Worm (Caenorhabditis elegans) whole organism, midembryonic: Measurements from ENCODE around the gene ZK795.2.

ENCODE experiments used
- T22C8.4 ChIP-seq: fragments of 200-800 bp; sonication (Bioruptor generic); IDR thresholded peaks from 2 replicates; pipeline ENCODE4 v1.3.6; 2022; ENCODE audit warnings: missing genetic modification characterization, missing compliant biosample characterization
- cog-1 ChIP-seq: sonication (generic microtip); optimal IDR thresholded peaks from 2 replicates; lab custom pipeline; 2016; ENCODE audit warnings: missing genetic modification characterization, missing compliant biosample characterization
- flt-1 ChIP-seq: fragments of 200-800 bp; sonication (Bioruptor generic); IDR thresholded peaks from 2 replicates; pipeline ENCODE4 v1.3.6; 2022; ENCODE audit warnings: missing genetic modification characterization, missing compliant biosample characterization
- klf-2 ChIP-seq: fragments of 200-800 bp; sonication (Bioruptor generic); conservative IDR thresholded peaks from 2 replicates; pipeline ENCODE4 v1.3.6; 2022; ENCODE audit warnings: missing genetic modification reagents, missing genetic modification characterization, missing compliant biosample characterization
- med-1 ChIP-seq: sonication (generic microtip); optimal IDR thresholded peaks from 2 replicates; lab custom pipeline; 2017; ENCODE audit warnings: missing genetic modification characterization, mild to moderate bottlenecking, missing compliant biosample characterization, antibody characterized with exemption, missing genetic modification reagents; ENCODE audit not compliant: insufficient read depth
- ref-1 ChIP-seq: fragments of 200-800 bp; sonication (Bioruptor generic); conservative IDR thresholded peaks from 2 replicates; pipeline ENCODE4 v1.3.6; 2022; ENCODE audit warnings: missing genetic modification reagents, missing genetic modification characterization, missing compliant biosample characterization
- tab-1 ChIP-seq: fragments of 200-800 bp; sonication (Bioruptor generic); IDR thresholded peaks from 2 replicates; pipeline ENCODE4 v1.3.6; 2022; ENCODE audit warnings: missing genetic modification characterization, missing compliant biosample characterization
- ztf-23 ChIP-seq: fragments of 200-800 bp; sonication (Bioruptor generic); IDR thresholded peaks from 2 replicates; pipeline ENCODE4 v1.3.6; 2022; ENCODE audit warnings: missing genetic modification reagents, missing genetic modification characterization, missing compliant biosample characterization
- ztf-29 ChIP-seq: fragments of 200-800 bp; sonication (Bioruptor generic); IDR thresholded peaks from 2 replicates; pipeline ENCODE4 v1.3.6; 2022; ENCODE audit warnings: missing genetic modification reagents, missing genetic modification characterization, missing compliant biosample characterization

ZK795.2 gene

ce11 chrIV:12583181-12583580 is 24.4 kb upstream of the ZK795.2 start:
- TF ChIP-seq T22C8.4 (no peak), ref-1 (GFP tag; lab: Robert Waterston, UW) (no peak), klf-2 (GFP tag; lab: Robert Waterston, UW) (no peak), flt-1 (GFP tag; lab: Robert Waterston, UW) (no peak), med-1 (GFP tag; lab: Kevin White, UChicago) (no peak), tab-1 (GFP tag; lab: Robert Waterston, UW) (no peak), ztf-23 (GFP tag; lab: Robert Waterston, UW) (no peak), cog-1 (tag; lab: Kevin White, UChicago) (no peak), ztf-29 (no peak)

- no peak for TF ChIP-seq ztf-29
- no peak for TF ChIP-seq med-1 (GFP tag; lab: Kevin White, UChicago)
- no peak for TF ChIP-seq ztf-23 (GFP tag; lab: Robert Waterston, UW)
- TF ChIP-seq klf-2 (GFP tag; lab: Robert Waterston, UW) = no peak
- TF ChIP-seq ref-1 (GFP tag; lab: Robert Waterston, UW) = no peak
- TF ChIP-seq cog-1 (tag; lab: Kevin White, UChicago) = no peak
- no peak for TF ChIP-seq T22C8.4
- no peak for TF ChIP-seq tab-1 (GFP tag; lab: Robert Waterston, UW)
- TF ChIP-seq flt-1 (GFP tag; lab: Robert Waterston, UW) = no peak
These were observed 22.3 kb upstream of the ZK795.2 start, which contains the start of gene K08E7.6 for ce11 chrIV:12581046-12581445. K08E7.6 (minus strand) TSS chrIV:12581146.

- TF ChIP-seq tab-1 (GFP tag; lab: Robert Waterston, UW) = no peak
- TF ChIP-seq flt-1 (GFP tag; lab: Robert Waterston, UW) = no peak
- TF ChIP-seq med-1 (GFP tag; lab: Kevin White, UChicago) = no peak
These were observed 15.5 kb upstream of the ZK795.2 start for ce11 chrIV:12574265-12574664.

- TF ChIP-seq ztf-23 (GFP tag; lab: Robert Waterston, UW) (no peak), med-1 (GFP tag; lab: Kevin White, UChicago) (no peak), ref-1 (GFP tag; lab: Robert Waterston, UW) (no peak), flt-1 (GFP tag; lab: Robert Waterston, UW) (no peak), tab-1 (GFP tag; lab: Robert Waterston, UW) (no peak), klf-2 (GFP tag; lab: Robert Waterston, UW) (no peak)
These were observed 14.3 kb upstream of the ZK795.2 start, which contains the start of gene K08E7.5 for ce11 chrIV:12573068-12573467. K08E7.5 (plus strand) TSS chrIV:12573368.

- no peak for TF ChIP-seq cog-1 (tag; lab: Kevin White, UChicago)
- no peak for TF ChIP-seq med-1 (GFP tag; lab: Kevin White, UChicago)
- TF ChIP-seq ztf-23 (GFP tag; lab: Robert Waterston, UW) = no peak
- no peak for TF ChIP-seq ztf-29
- no peak for TF ChIP-seq tab-1 (GFP tag; lab: Robert Waterston, UW)
- TF ChIP-seq ref-1 (GFP tag; lab: Robert Waterston, UW) = no peak
- TF ChIP-seq T22C8.4 = no peak
- no peak for TF ChIP-seq klf-2 (GFP tag; lab: Robert Waterston, UW)
- no peak for TF ChIP-seq flt-1 (GFP tag; lab: Robert Waterston, UW)
These were observed 12.3 kb upstream of the ZK795.2 start, which contains the start of gene K08E7.4 for ce11 chrIV:12571047-12571446. K08E7.4 (minus strand) TSS chrIV:12571147.

- TF ChIP-seq med-1 (GFP tag; lab: Kevin White, UChicago) (no peak), flt-1 (GFP tag; lab: Robert Waterston, UW) (no peak), ztf-23 (GFP tag; lab: Robert Waterston, UW) (no peak), ztf-29 (no peak), klf-2 (GFP tag; lab: Robert Waterston, UW) (no peak), ref-1 (GFP tag; lab: Robert Waterston, UW) (no peak), tab-1 (GFP tag; lab: Robert Waterston, UW) (no peak), T22C8.4 (no peak), cog-1 (tag; lab: Kevin White, UChicago) (no peak)
These were observed 11.8 kb upstream of the ZK795.2 start for ce11 chrIV:12570546-12570945.

ce11 chrIV:12567176-12567892 is 8.6 kb upstream of the ZK795.2 start, which contains the start of the genes hsb-1 and let-99:
hsb-1 (minus strand) TSS chrIV:12567226.
let-99 (plus strand) TSS chrIV:12567842.
- TF ChIP-seq flt-1 (GFP tag; lab: Robert Waterston, UW) = no peak
- no peak for TF ChIP-seq cog-1 (tag; lab: Kevin White, UChicago)
- no peak for TF ChIP-seq med-1 (GFP tag; lab: Kevin White, UChicago)
- TF ChIP-seq tab-1 (GFP tag; lab: Robert Waterston, UW) = no peak
- TF ChIP-seq ztf-23 (GFP tag; lab: Robert Waterston, UW) = no peak
- TF ChIP-seq klf-2 (GFP tag; lab: Robert Waterston, UW) = no peak
- TF ChIP-seq ref-1 (GFP tag; lab: Robert Waterston, UW) = no peak
- TF ChIP-seq ztf-29 = no peak
- TF ChIP-seq T22C8.4 = no peak

- TF ChIP-seq tab-1 (GFP tag; lab: Robert Waterston, UW) (no peak), med-1 (GFP tag; lab: Kevin White, UChicago) (no peak), ztf-23 (GFP tag; lab: Robert Waterston, UW) (no peak), T22C8.4 (no peak), ztf-29 (no peak), ref-1 (GFP tag; lab: Robert Waterston, UW) (no peak), klf-2 (GFP tag; lab: Robert Waterston, UW) (no peak), cog-1 (tag; lab: Kevin White, UChicago) (no peak), flt-1 (GFP tag; lab: Robert Waterston, UW) (no peak)
These were observed 7.3 kb upstream of the ZK795.2 start, which contains the start of gene eak-7 for ce11 chrIV:12565933-12566540. eak-7 (minus strand) TSS chrIV:12565983.
